Fruit fly (Drosophila melanogaster): ENCODE results near the gene CG4161.

- TF ChIP-seq lola (GFP tag; optimal IDR thresholded peaks at IDR 0.05): no peak
- TF ChIP-seq psq (GFP tag; optimal IDR thresholded peaks at IDR 0.05): no peak
- no peak for TF ChIP-seq CG18764 (GFP tag; optimal IDR thresholded peaks at IDR 0.05)
- TF ChIP-seq CG10209 (GFP tag; optimal IDR thresholded peaks at IDR 0.05): no peak
- TF ChIP-seq CG7357 (GFP tag; IDR thresholded peaks at IDR 0.05): no peak
- TF ChIP-seq Atf3 (GFP tag; optimal IDR thresholded peaks at IDR 0.05): no peak
- no peak for TF ChIP-seq Opbp (GFP tag; IDR thresholded peaks at IDR 0.05; ENCODE audit: partially characterized antibody)
- no peak for TF ChIP-seq chn (GFP tag; optimal IDR thresholded peaks at IDR 0.05)
- no peak for TF ChIP-seq inv (GFP tag; IDR thresholded peaks at IDR 0.05; ENCODE audit: partially characterized antibody)
- TF ChIP-seq sens-2 (GFP tag; IDR thresholded peaks at IDR 0.05): no peak
- TF ChIP-seq Lhr (GFP tag; optimal IDR thresholded peaks at IDR 0.05): no peak
- TF ChIP-seq CG3163 (GFP tag; optimal IDR thresholded peaks at IDR 0.05): no peak
- TF ChIP-seq Asciz (GFP tag; optimal IDR thresholded peaks at IDR 0.05): no peak
- TF ChIP-seq sd (tag; optimal IDR thresholded peaks at IDR 0.05): no peak
Observed at dm6 chr2L:15407021-15407420, 26.1 kb upstream of the CG4161 start.
